Fruit fly (Drosophila melanogaster) whole organism, embryonic: ENCODE results near the gene frj.

Experiments used
- Atf3 ChIP-seq: fragments of 200-800 bp; sonication (Bioruptor generic); optimal IDR thresholded peaks from 3 replicates; lab custom pipeline; 2016; ENCODE audit warnings: missing biosample characterization, missing genetic modification characterization
- Bgb ChIP-seq: fragments of 200-800 bp; sonication (Bioruptor generic); IDR thresholded peaks from 2 replicates; pipeline ENCODE4 v1.3.6; 2022; ENCODE audit warnings: missing biosample characterization, missing genetic modification characterization; ENCODE audit not compliant: partially characterized antibody
- Bteb2 ChIP-seq: fragments of 200-800 bp; sonication (Bioruptor generic); optimal IDR thresholded peaks from 2 replicates; lab custom pipeline; 2016; ENCODE audit warnings: missing biosample characterization, missing genetic modification characterization
- C15 ChIP-seq: fragments of 200-800 bp; sonication (Bioruptor generic); IDR thresholded peaks from 3 replicates; pipeline ENCODE4 v1.3.6; 2022; ENCODE audit warnings: missing biosample characterization, missing genetic modification characterization
- CG10267 ChIP-seq: fragments of 200-800 bp; sonication (Bioruptor generic); optimal IDR thresholded peaks from 2 replicates; lab custom pipeline; 2018; ENCODE audit warnings: missing biosample characterization, mild to moderate bottlenecking, missing genetic modification characterization, moderate library complexity
- CG10979 ChIP-seq: fragments of 200-800 bp; sonication (Bioruptor generic); optimal IDR thresholded peaks from 2 replicates; lab custom pipeline; 2018; ENCODE audit warnings: missing biosample characterization, mild to moderate bottlenecking, missing genetic modification characterization, moderate library complexity
- CG11504 ChIP-seq: fragments of 200-800 bp; sonication (Bioruptor generic); optimal IDR thresholded peaks from 3 replicates; lab custom pipeline; 2019; ENCODE audit warnings: missing biosample characterization, mild to moderate bottlenecking, missing genetic modification characterization, moderate library complexity
- CG12769 ChIP-seq: fragments of 200-800 bp; sonication (Bioruptor generic); optimal IDR thresholded peaks from 2 replicates; lab custom pipeline; 2019; ENCODE audit warnings: missing biosample characterization, mild to moderate bottlenecking, missing genetic modification characterization, moderate library complexity
- CG13424 ChIP-seq: fragments of 200-800 bp; sonication (Bioruptor generic); optimal IDR thresholded peaks from 2 replicates; lab custom pipeline; 2019; ENCODE audit warnings: missing biosample characterization, mild to moderate bottlenecking, missing genetic modification characterization, moderate library complexity
- CG15269 ChIP-seq: fragments of 200-800 bp; sonication (Bioruptor generic); optimal IDR thresholded peaks from 2 replicates; lab custom pipeline; 2018; ENCODE audit warnings: missing biosample characterization, mild to moderate bottlenecking, missing genetic modification characterization, moderate library complexity
- CG15696 ChIP-seq: fragments of 200-800 bp; sonication (Bioruptor generic); optimal IDR thresholded peaks from 2 replicates; lab custom pipeline; 2019; ENCODE audit warnings: missing biosample characterization, mild to moderate bottlenecking, missing genetic modification characterization, moderate library complexity
- CG18262 ChIP-seq: fragments of 200-800 bp; optimal IDR thresholded peaks from 3 replicates; lab custom pipeline; 2019; ENCODE audit warnings: missing biosample characterization, mild to moderate bottlenecking, missing genetic modification characterization, moderate library complexity
- CG18476 ChIP-seq: fragments of 200-800 bp; sonication (Bioruptor generic); optimal IDR thresholded peaks from 2 replicates; lab custom pipeline; 2016; ENCODE audit warnings: missing biosample characterization, mild to moderate bottlenecking, missing genetic modification characterization
- CG2129 ChIP-seq: fragments of 200-800 bp; sonication (Bioruptor generic); IDR thresholded peaks from 2 replicates; pipeline ENCODE4 v1.3.6; 2022; ENCODE audit warnings: missing biosample characterization, missing genetic modification characterization; ENCODE audit not compliant: partially characterized antibody
- CG2678 ChIP-seq: fragments of 200-800 bp; sonication (Bioruptor generic); optimal IDR thresholded peaks from 3 replicates; lab custom pipeline; 2019; ENCODE audit warnings: missing biosample characterization, mild to moderate bottlenecking, missing genetic modification characterization, moderate library complexity
- CG3065 ChIP-seq: fragments of 200-800 bp; sonication (Bioruptor generic); optimal IDR thresholded peaks from 2 replicates; lab custom pipeline; 2016; ENCODE audit warnings: missing biosample characterization, missing genetic modification characterization
- CG34422 ChIP-seq: fragments of 200-800 bp; sonication (Bioruptor generic); IDR thresholded peaks from 3 replicates; pipeline ENCODE4 v1.3.6; 2022; ENCODE audit warnings: missing biosample characterization, missing genetic modification characterization
- CG4820 ChIP-seq: fragments of 200-800 bp; sonication (Bioruptor generic); optimal IDR thresholded peaks from 3 replicates; lab custom pipeline; 2016; ENCODE audit warnings: missing biosample characterization, missing genetic modification characterization
- CG5180 ChIP-seq: fragments of 200-800 bp; sonication (Bioruptor generic); optimal IDR thresholded peaks from 3 replicates; lab custom pipeline; 2017; ENCODE audit warnings: missing biosample characterization, missing genetic modification characterization, mild to moderate bottlenecking, moderate library complexity, missing genetic modification reagents
- CkIIα-i1 ChIP-seq: fragments of 200-800 bp; sonication (Bioruptor generic); IDR thresholded peaks from 2 replicates; pipeline ENCODE4 v1.3.6; 2022; ENCODE audit warnings: missing biosample characterization, missing genetic modification characterization
- D19A ChIP-seq: fragments of 200-800 bp; optimal IDR thresholded peaks from 3 replicates; lab custom pipeline; 2019; ENCODE audit warnings: missing biosample characterization, mild to moderate bottlenecking, missing genetic modification characterization, moderate library complexity
- D19B ChIP-seq: fragments of 200-800 bp; sonication (Bioruptor generic); optimal IDR thresholded peaks from 2 replicates; lab custom pipeline; 2017; ENCODE audit warnings: missing biosample characterization, mild to moderate bottlenecking, missing genetic modification characterization
- Hr51 ChIP-seq, 2 experiments: fragments of 200-800 bp; sonication (Bioruptor generic); optimal IDR thresholded peaks; 2 replicates in 1 of 2; 3 replicates in 1 of 2; lab custom pipeline; 2016 to 2018; ENCODE audit warnings: missing biosample characterization in 2 of 2, missing genetic modification characterization in 2 of 2, mild to moderate bottlenecking in 1 of 2, moderate library complexity in 1 of 2
- Med ChIP-seq: fragments of 200-800 bp; sonication (Bioruptor generic); peaks from one replicate; lab custom pipeline; 2016; ENCODE audit warnings: missing biosample characterization, missing genetic modification characterization, mild to moderate bottlenecking, inconsistent platforms, moderate library complexity
- NFAT ChIP-seq: fragments of 200-800 bp; sonication (Bioruptor generic); IDR thresholded peaks from 2 replicates; pipeline ENCODE4 v1.3.6; 2022; ENCODE audit warnings: missing biosample characterization, missing genetic modification characterization
- Oli ChIP-seq: fragments of 200-800 bp; sonication (Bioruptor generic); optimal IDR thresholded peaks from 2 replicates; lab custom pipeline; 2018; ENCODE audit warnings: missing biosample characterization, mild to moderate bottlenecking, missing genetic modification characterization, moderate library complexity
- Opbp ChIP-seq: fragments of 200-800 bp; sonication (Bioruptor generic); IDR thresholded peaks from 3 replicates; pipeline ENCODE4 v1.3.6; 2022; ENCODE audit warnings: missing biosample characterization, missing genetic modification characterization; ENCODE audit not compliant: partially characterized antibody
- ab ChIP-seq: fragments of 200-800 bp; sonication (Bioruptor generic); optimal IDR thresholded peaks from 2 replicates; lab custom pipeline; 2016; ENCODE audit warnings: missing biosample characterization, missing genetic modification characterization
- chif ChIP-seq, 2 experiments: fragments of 200-800 bp; sonication (Bioruptor generic); optimal IDR thresholded peaks; 3 replicates each; lab custom pipeline; 2016; ENCODE audit warnings: missing biosample characterization in 2 of 2, missing genetic modification characterization in 2 of 2
- ci ChIP-seq: fragments of 200-800 bp; sonication (Bioruptor generic); IDR thresholded peaks from 3 replicates; pipeline ENCODE4 v1.3.6; 2022; ENCODE audit warnings: missing biosample characterization, missing genetic modification characterization
- dimm ChIP-seq: fragments of 200-800 bp; sonication (Bioruptor generic); IDR thresholded peaks from 2 replicates; pipeline ENCODE4 v1.3.6; 2022; ENCODE audit warnings: missing biosample characterization, missing genetic modification characterization
- disco-r ChIP-seq: fragments of 200-800 bp; sonication (Bioruptor generic); optimal IDR thresholded peaks from 2 replicates; lab custom pipeline; 2016; ENCODE audit warnings: missing biosample characterization, missing genetic modification characterization
- dysf ChIP-seq: fragments of 200-800 bp; sonication (Bioruptor generic); IDR thresholded peaks from 3 replicates; pipeline ENCODE4 v1.3.6; 2022; ENCODE audit warnings: missing biosample characterization, missing genetic modification characterization
- fru ChIP-seq: fragments of >200 bp; optimal IDR thresholded peaks from 2 replicates; lab custom pipeline; 2017
- gce ChIP-seq: fragments of 200-800 bp; sonication (Bioruptor generic); IDR thresholded peaks from 3 replicates; pipeline ENCODE4 v1.3.6; 2022; ENCODE audit warnings: missing biosample characterization, missing genetic modification characterization
- gem ChIP-seq: fragments of 200-800 bp; sonication (Bioruptor generic); optimal IDR thresholded peaks from 2 replicates; lab custom pipeline; 2019; ENCODE audit warnings: missing biosample characterization, mild to moderate bottlenecking, missing genetic modification characterization, moderate library complexity
- ind ChIP-seq: fragments of 200-800 bp; sonication (Bioruptor generic); optimal IDR thresholded peaks from 3 replicates; lab custom pipeline; 2016; ENCODE audit warnings: missing biosample characterization, missing genetic modification characterization
- kay ChIP-seq: fragments of 200-800 bp; sonication (Bioruptor generic); optimal IDR thresholded peaks from 2 replicates; lab custom pipeline; 2016; ENCODE audit warnings: missing biosample characterization, missing genetic modification characterization
- nmo ChIP-seq: fragments of 200-800 bp; sonication (Bioruptor generic); optimal IDR thresholded peaks from 2 replicates; lab custom pipeline; 2018; ENCODE audit warnings: missing biosample characterization, mild to moderate bottlenecking, missing genetic modification characterization, moderate library complexity
- otp ChIP-seq: fragments of 200-800 bp; sonication (Bioruptor generic); IDR thresholded peaks from 3 replicates; pipeline ENCODE4, ENCODE4 v1.3.6; 2022; ENCODE audit warnings: missing biosample characterization, missing genetic modification characterization
- phol ChIP-seq: fragments of 200-800 bp; sonication (Bioruptor generic); optimal IDR thresholded peaks from 3 replicates; lab custom pipeline; 2018; ENCODE audit warnings: missing biosample characterization, mild to moderate bottlenecking, missing genetic modification characterization, moderate library complexity
- row ChIP-seq: fragments of 200-800 bp; sonication (Bioruptor generic); IDR thresholded peaks from 3 replicates; pipeline ENCODE4 v1.3.6; 2022; ENCODE audit warnings: missing biosample characterization, missing genetic modification characterization
- seq ChIP-seq: fragments of 200-800 bp; sonication (Bioruptor generic); IDR thresholded peaks from 2 replicates; pipeline ENCODE4 v1.3.6; 2022; ENCODE audit warnings: missing biosample characterization, missing genetic modification characterization
- sob ChIP-seq: fragments of 200-800 bp; sonication (Bioruptor generic); IDR thresholded peaks from 2 replicates; pipeline ENCODE4 v1.3.6; 2022; ENCODE audit warnings: missing biosample characterization, missing genetic modification characterization
- unpg ChIP-seq: fragments of 200-800 bp; sonication (Bioruptor generic); optimal IDR thresholded peaks from 3 replicates; lab custom pipeline; 2018; ENCODE audit warnings: missing biosample characterization, mild to moderate bottlenecking, missing genetic modification characterization, moderate library complexity
- vnd ChIP-seq: fragments of 200-800 bp; sonication (Bioruptor generic); IDR thresholded peaks from 3 replicates; pipeline ENCODE4 v1.3.6; 2022; ENCODE audit warnings: missing biosample characterization, missing genetic modification characterization; ENCODE audit not compliant: partially characterized antibody
- z ChIP-seq: fragments of 200-800 bp; sonication (Bioruptor generic); IDR thresholded peaks from 3 replicates; pipeline ENCODE4 v1.3.6; 2022; ENCODE audit warnings: missing biosample characterization, missing genetic modification characterization
- zen2 ChIP-seq: fragments of 200-800 bp; sonication (Bioruptor generic); IDR thresholded peaks from 3 replicates; pipeline ENCODE4 v1.3.6; 2022; ENCODE audit warnings: missing biosample characterization, missing genetic modification characterization; ENCODE audit not compliant: partially characterized antibody

Gene frj

DNA sequence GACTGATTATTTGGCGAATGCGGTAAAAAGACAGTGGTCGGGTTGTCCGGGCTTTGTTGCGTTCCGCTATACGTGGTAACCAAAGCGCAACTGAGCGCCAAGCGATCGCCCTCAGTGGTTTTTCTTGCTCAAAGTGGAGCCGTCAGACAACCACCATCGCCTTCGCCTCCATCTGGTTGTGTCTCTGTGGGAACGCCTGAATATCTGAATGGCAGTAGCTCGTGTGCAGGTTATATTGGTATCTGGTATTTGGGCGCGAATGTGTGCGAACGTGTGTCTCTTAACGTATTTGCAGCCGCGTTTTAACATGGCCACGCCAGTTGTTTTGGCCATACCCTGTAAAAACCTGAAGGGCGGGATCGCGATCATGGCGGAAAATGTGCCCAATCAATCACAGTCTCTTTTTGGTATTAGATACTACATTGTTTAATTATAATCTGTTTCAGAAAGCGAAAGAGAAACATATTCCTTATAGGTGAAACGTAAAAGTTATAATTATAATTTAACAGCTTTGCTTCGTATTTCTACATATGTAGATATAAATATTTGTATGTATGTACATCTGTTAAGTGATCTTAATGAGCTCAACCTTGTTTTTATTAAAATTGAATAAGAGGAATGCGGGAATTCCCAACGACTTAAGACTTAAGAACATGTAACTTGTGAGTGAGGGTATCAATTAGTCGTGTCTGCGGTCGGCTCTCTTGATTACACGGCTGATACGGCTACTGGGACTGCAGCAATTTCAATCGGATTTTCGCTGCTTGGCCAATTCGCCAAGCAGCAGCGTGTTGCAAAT lies 16.3 kb downstream of the frj start (continued):
- TF ChIP-seq CG2129 (GFP tag; lab: Robert Waterston, UW) (no peak), seq (GFP tag; lab: Robert Waterston, UW) (0 out of 2 replicates have a peak, but pooled peaks have one; percentile 18), CG15696 (tag; lab: Kevin White, UChicago) (no peak), CkIIα-i1 (no peak), ind (peak; percentile 21), disco-r (no peak), CG12769 (tag; lab: Kevin White, UChicago) (peak; percentile 81), Opbp (0 out of 3 replicates have a peak, but pooled peaks have one; percentile 25), C15 (no peak), unpg (peak; percentile 5), kay (no peak), phol (peak; percentile 21), dimm (GFP tag; lab: Robert Waterston, UW) (no peak), CG5180 (GFP tag; lab: Kevin White, UChicago) (peak; percentile 34), D19B (peak; percentile 92), CG15269 (peak; percentile 47), D19A (tag; lab: Kevin White, UChicago) (peak; percentile 31), NFAT (0 out of 2 replicates have a peak, but pooled peaks have one; percentile 33), CG13424 (tag; lab: Kevin White, UChicago) (peak; percentile 47), CG10267 (peak; percentile 8), z (GFP tag; lab: Robert Waterston, UW) (no peak), gem (peak; percentile 55), CG3065 (GFP tag; lab: Kevin White, UChicago) (no peak), CG18476 (peak; percentile 40), vnd (GFP tag; lab: Robert Waterston, UW) (no peak), chif (GFP tag; optimal IDR thresholded peaks at IDR 0.05; lab: Kevin White, UChicago) (no peak), row (GFP tag; lab: Robert Waterston, UW) (peak; percentile 49), fru (lab: Kevin White, UChicago) (no peak), Oli (tag; lab: Kevin White, UChicago) (peak; percentile 27), CG11504 (peak; percentile 51), otp (GFP tag; lab: Robert Waterston, UW) (no peak), Med (GFP tag; lab: Kevin White, UChicago) (peak; percentile 68), CG4820 (GFP tag; lab: Kevin White, UChicago) (peak; percentile 4), gce (GFP tag; lab: Robert Waterston, UW) (0 out of 3 replicates have a peak, but pooled peaks have one; percentile 8), Atf3 (GFP tag; lab: Kevin White, UChicago) (no peak), nmo (no peak), sob (0 out of 2 replicates have a peak, but pooled peaks have one; percentile 5), CG10979 (no peak), zen2 (GFP tag; lab: Robert Waterston, UW) (no peak), CG18262 (tag; lab: Kevin White, UChicago) (peak; percentile 10), ci (GFP tag; lab: Robert Waterston, UW) (peak; percentile 53; the same call in 1 of the 3 replicates), ab (no peak), dysf (GFP tag; lab: Robert Waterston, UW) (peak; percentile 20; the same call in 1 of the 3 replicates), CG34422 (peak; percentile 42; the same call in 1 of the 3 replicates), Bteb2 (GFP tag; lab: Kevin White, UChicago) (no peak), Hr51 (GFP tag; optimal IDR thresholded peaks at IDR 0.05; lab: Kevin White, UChicago) (peak in 1 of 2 experiments; percentile 39), Bgb (GFP tag; lab: Robert Waterston, UW) (peak; percentile 31; the same call in 1 of the 2 replicates), CG2678 (tag; lab: Kevin White, UChicago) (peak; percentile 60)
